Fruit fly (Drosophila melanogaster) whole organism, prepupa: Measurements from ENCODE around the gene mamo.

Experiments
- Blimp-1 ChIP-seq: fragments of 200-800 bp; sonication (Bioruptor generic); optimal IDR thresholded peaks from 3 replicates; lab custom pipeline; 2017; ENCODE audit warnings: missing biosample characterization, missing genetic modification characterization, mild to moderate bottlenecking, moderate library complexity, missing genetic modification reagents
- CG10631 ChIP-seq: fragments of 200-800 bp; sonication (Bioruptor generic); optimal IDR thresholded peaks from 2 replicates; lab custom pipeline; 2016; ENCODE audit warnings: missing biosample characterization, missing genetic modification characterization
- CG10669 ChIP-seq: fragments of 200-800 bp; sonication (Bioruptor generic); optimal IDR thresholded peaks from 3 replicates; lab custom pipeline; 2018; ENCODE audit warnings: missing biosample characterization, mild to moderate bottlenecking, missing genetic modification characterization, moderate library complexity
- CG11294 ChIP-seq: fragments of 200-800 bp; sonication (Bioruptor generic); IDR thresholded peaks from 2 replicates; pipeline ENCODE4 v1.3.6; 2022; ENCODE audit warnings: missing biosample characterization, missing genetic modification characterization
- CG11762 ChIP-seq: fragments of 200-800 bp; sonication (Bioruptor generic); optimal IDR thresholded peaks from 3 replicates; lab custom pipeline; 2016; ENCODE audit warnings: missing biosample characterization, missing genetic modification characterization; ENCODE audit not compliant: insufficient read depth
- CG11902 ChIP-seq: fragments of 200-800 bp; sonication (Bioruptor generic); optimal IDR thresholded peaks from 3 replicates; lab custom pipeline; 2016; ENCODE audit warnings: missing biosample characterization, missing genetic modification characterization
- CG15336 ChIP-seq: fragments of 200-800 bp; sonication (Bioruptor generic); IDR thresholded peaks from 2 replicates; pipeline ENCODE4 v1.3.6; 2022; ENCODE audit warnings: missing biosample characterization, missing genetic modification characterization
- CG1621 ChIP-seq: fragments of 200-800 bp; sonication (Bioruptor generic); optimal IDR thresholded peaks from 3 replicates; lab custom pipeline; 2018; ENCODE audit warnings: missing biosample characterization, mild to moderate bottlenecking, missing genetic modification characterization
- CG16779 ChIP-seq: fragments of 200-800 bp; sonication (Bioruptor generic); optimal IDR thresholded peaks from 3 replicates; lab custom pipeline; 2017; ENCODE audit warnings: missing biosample characterization, mild to moderate bottlenecking, missing genetic modification characterization
- CG3032 ChIP-seq: fragments of 200-800 bp; optimal IDR thresholded peaks from 2 replicates; lab custom pipeline; 2019; ENCODE audit warnings: missing biosample characterization, mild to moderate bottlenecking, missing genetic modification characterization, moderate library complexity
- CG3919 ChIP-seq: fragments of 200-800 bp; sonication (Bioruptor generic); optimal IDR thresholded peaks from 3 replicates; lab custom pipeline; 2016; ENCODE audit warnings: missing biosample characterization, missing genetic modification characterization
- CG4318 ChIP-seq: fragments of 200-800 bp; sonication (Bioruptor generic); optimal IDR thresholded peaks from 3 replicates; lab custom pipeline; 2017; ENCODE audit warnings: missing biosample characterization, mild to moderate bottlenecking, missing genetic modification characterization
- CG6163 ChIP-seq: fragments of 200-800 bp; sonication (Bioruptor generic); IDR thresholded peaks from 3 replicates; pipeline ENCODE4 v1.3.6; 2022; ENCODE audit warnings: missing biosample characterization, missing genetic modification characterization
- CG6276 ChIP-seq: fragments of 200-800 bp; sonication (Bioruptor generic); optimal IDR thresholded peaks from 2 replicates; lab custom pipeline; 2017; ENCODE audit warnings: missing biosample characterization, mild to moderate bottlenecking, missing genetic modification characterization
- CG6792 ChIP-seq: fragments of 200-800 bp; sonication (Bioruptor generic); optimal IDR thresholded peaks from 3 replicates; lab custom pipeline; 2016; ENCODE audit warnings: missing biosample characterization, missing genetic modification characterization
- CG6808 ChIP-seq: fragments of 200-800 bp; sonication (Bioruptor generic); optimal IDR thresholded peaks from 3 replicates; lab custom pipeline; 2017; ENCODE audit warnings: missing biosample characterization, missing genetic modification characterization, mild to moderate bottlenecking, moderate library complexity, missing genetic modification reagents
- CG6854 ChIP-seq: fragments of 200-800 bp; sonication (Bioruptor generic); optimal IDR thresholded peaks from 2 replicates; lab custom pipeline; 2017; ENCODE audit warnings: missing biosample characterization, mild to moderate bottlenecking, missing genetic modification characterization
- CG7368 ChIP-seq: fragments of 200-800 bp; sonication (Bioruptor generic); optimal IDR thresholded peaks from 3 replicates; lab custom pipeline; 2016; ENCODE audit warnings: missing biosample characterization, missing genetic modification characterization
- CG8119 ChIP-seq: fragments of 200-800 bp; sonication (Bioruptor generic); IDR thresholded peaks from 3 replicates; pipeline ENCODE4 v1.3.6; 2022; ENCODE audit warnings: missing biosample characterization, missing genetic modification characterization
- CG8319 ChIP-seq: fragments of 200-800 bp; sonication (Bioruptor generic); optimal IDR thresholded peaks from 3 replicates; lab custom pipeline; 2016; ENCODE audit warnings: missing biosample characterization, missing genetic modification characterization
- CG9139 ChIP-seq: fragments of 200-800 bp; sonication (Bioruptor generic); optimal IDR thresholded peaks from 3 replicates; lab custom pipeline; 2017; ENCODE audit warnings: missing biosample characterization, mild to moderate bottlenecking, missing genetic modification characterization
- Eip75B ChIP-seq: fragments of 200-800 bp; sonication (Bioruptor generic); optimal IDR thresholded peaks from 3 replicates; lab custom pipeline; 2016; ENCODE audit warnings: missing biosample characterization, missing genetic modification characterization
- Eip93F ChIP-seq: fragments of 200-800 bp; sonication (Bioruptor generic); optimal IDR thresholded peaks from 2 replicates; lab custom pipeline; 2016; ENCODE audit warnings: missing biosample characterization, mild to moderate bottlenecking, missing genetic modification characterization
- Ets21C ChIP-seq: fragments of 200-800 bp; sonication (Bioruptor generic); optimal IDR thresholded peaks from 3 replicates; lab custom pipeline; 2016; ENCODE audit warnings: missing biosample characterization, missing genetic modification characterization
- Ets96B ChIP-seq: fragments of 200-800 bp; optimal IDR thresholded peaks from 2 replicates; lab custom pipeline; 2019; ENCODE audit warnings: missing biosample characterization, mild to moderate bottlenecking, missing genetic modification characterization, moderate library complexity
- Gug ChIP-seq: fragments of 200-800 bp; sonication (Bioruptor generic); IDR thresholded peaks from 2 replicates; pipeline ENCODE4 v1.3.6; 2022; ENCODE audit warnings: missing biosample characterization, missing genetic modification characterization
- Hr4 ChIP-seq: fragments of 200-800 bp; sonication (Bioruptor generic); optimal IDR thresholded peaks from 3 replicates; lab custom pipeline; 2016; ENCODE audit warnings: missing biosample characterization, missing genetic modification characterization
- Lpt ChIP-seq: fragments of 200-800 bp; sonication (Bioruptor generic); optimal IDR thresholded peaks from 3 replicates; lab custom pipeline; 2016; ENCODE audit warnings: missing biosample characterization, missing genetic modification characterization
- Met ChIP-seq: fragments of 200-800 bp; sonication (Bioruptor generic); optimal IDR thresholded peaks from 3 replicates; lab custom pipeline; 2016; ENCODE audit warnings: missing biosample characterization, missing genetic modification characterization
- Smox ChIP-seq: fragments of 200-800 bp; sonication (Bioruptor generic); optimal IDR thresholded peaks from 3 replicates; lab custom pipeline; 2016; ENCODE audit warnings: missing biosample characterization, missing genetic modification characterization
- Sox102F ChIP-seq: fragments of 200-800 bp; sonication (Bioruptor generic); optimal IDR thresholded peaks from 2 replicates; lab custom pipeline; 2016; ENCODE audit warnings: missing biosample characterization, mild to moderate bottlenecking, missing genetic modification characterization
- Sox14 ChIP-seq: fragments of 200-800 bp; sonication (Bioruptor generic); optimal IDR thresholded peaks from 3 replicates; lab custom pipeline; 2016; ENCODE audit warnings: missing biosample characterization, missing genetic modification characterization
- Sox15 ChIP-seq: fragments of 200-800 bp; sonication (Bioruptor generic); optimal IDR thresholded peaks from 3 replicates; lab custom pipeline; 2016; ENCODE audit warnings: missing biosample characterization, missing genetic modification characterization
- achi ChIP-seq: fragments of 200-800 bp; sonication (Bioruptor generic); optimal IDR thresholded peaks from 3 replicates; lab custom pipeline; 2016; ENCODE audit warnings: missing biosample characterization, missing genetic modification characterization
- acj6 ChIP-seq: fragments of 200-800 bp; sonication (Bioruptor generic); optimal IDR thresholded peaks from 3 replicates; lab custom pipeline; 2016; ENCODE audit warnings: missing biosample characterization, missing genetic modification characterization
- dac ChIP-seq: fragments of 200-800 bp; sonication (Bioruptor generic); optimal IDR thresholded peaks from 2 replicates; lab custom pipeline; 2017; ENCODE audit warnings: missing biosample characterization, mild to moderate bottlenecking, missing genetic modification characterization
- dsx ChIP-seq: fragments of 200-800 bp; optimal IDR thresholded peaks from 3 replicates; lab custom pipeline; 2019; ENCODE audit warnings: missing biosample characterization, mild to moderate bottlenecking, missing genetic modification characterization, moderate library complexity; ENCODE audit not compliant: poor library complexity, severe bottlenecking
- eg ChIP-seq: fragments of 200-800 bp; sonication (Bioruptor generic); IDR thresholded peaks from 3 replicates; pipeline ENCODE4 v1.3.6; 2022; ENCODE audit warnings: missing biosample characterization, missing genetic modification characterization
- fd59A ChIP-seq: fragments of 200-800 bp; sonication (Bioruptor generic); optimal IDR thresholded peaks from 2 replicates; lab custom pipeline; 2017; ENCODE audit warnings: missing biosample characterization, mild to moderate bottlenecking, missing genetic modification characterization, missing genetic modification reagents
- fd85E ChIP-seq: fragments of 200-800 bp; sonication (Bioruptor generic); optimal IDR thresholded peaks from 3 replicates; lab custom pipeline; 2016; ENCODE audit warnings: missing biosample characterization, missing genetic modification characterization
- fkh ChIP-seq: fragments of 200-800 bp; sonication (Bioruptor generic); optimal IDR thresholded peaks from 3 replicates; lab custom pipeline; 2017; ENCODE audit warnings: missing biosample characterization, mild to moderate bottlenecking, missing genetic modification characterization, moderate library complexity
- lz ChIP-seq: fragments of 200-800 bp; sonication (Bioruptor generic); optimal IDR thresholded peaks from 3 replicates; lab custom pipeline; 2016; ENCODE audit warnings: missing biosample characterization, missing genetic modification characterization
- net ChIP-seq: fragments of 200-800 bp; sonication (Bioruptor generic); optimal IDR thresholded peaks from 3 replicates; lab custom pipeline; 2016; ENCODE audit warnings: missing biosample characterization, missing genetic modification characterization
- pdm3 ChIP-seq: fragments of 200-800 bp; sonication (Bioruptor generic); optimal IDR thresholded peaks from 3 replicates; lab custom pipeline; 2016; ENCODE audit warnings: missing biosample characterization, missing genetic modification characterization
- salr ChIP-seq, 2 experiments: fragments of 200-800 bp; sonication (Bioruptor generic); optimal IDR thresholded peaks; 3 replicates each; lab custom pipeline; 2016 to 2018; ENCODE audit warnings: missing biosample characterization in 2 of 2, missing genetic modification characterization in 2 of 2, mild to moderate bottlenecking in 1 of 2
- spab ChIP-seq: fragments of 200-800 bp; sonication (Bioruptor generic); optimal IDR thresholded peaks from 2 replicates; lab custom pipeline; 2017; ENCODE audit warnings: missing biosample characterization, mild to moderate bottlenecking, missing genetic modification characterization, missing genetic modification reagents
- ss ChIP-seq, 2 experiments: fragments of 200-800 bp; sonication (Bioruptor generic); optimal IDR thresholded peaks; 2 replicates in 1 of 2; 3 replicates in 1 of 2; lab custom pipeline; 2017 to 2018; ENCODE audit warnings: mild to moderate bottlenecking in 2 of 2, missing biosample characterization in 2 of 2, missing genetic modification characterization in 2 of 2, moderate library complexity in 1 of 2
- svp ChIP-seq: fragments of 200-800 bp; sonication (Bioruptor generic); peaks from one replicate; lab custom pipeline; 2016; ENCODE audit warnings: missing biosample characterization, missing genetic modification characterization
- topi ChIP-seq: fragments of 200-800 bp; sonication (Bioruptor generic); optimal IDR thresholded peaks from 3 replicates; lab custom pipeline; 2016; ENCODE audit warnings: missing biosample characterization, missing genetic modification characterization

mamo gene

dm6 chrX:13838892-13839291 is 151.4 kb downstream of the mamo start (continued):
- TF ChIP-seq CG6854 (GFP tag; lab: Kevin White, UChicago) (peak; percentile 45), net (GFP tag; lab: Kevin White, UChicago) (peak; percentile 93), Gug (GFP tag; lab: Robert Waterston, UW) (peak; percentile 93), acj6 (GFP tag; lab: Kevin White, UChicago) (peak; percentile 87), lz (GFP tag; lab: Kevin White, UChicago) (peak; percentile 89), salr (GFP tag; optimal IDR thresholded peaks at IDR 0.05; lab: Kevin White, UChicago) (peak; percentile 74 to 80), Ets96B (peak; percentile 77), CG11294 (peak; percentile 85), Met (GFP tag; lab: Kevin White, UChicago) (peak; percentile 92), CG10631 (GFP tag; lab: Kevin White, UChicago) (peak; percentile 84), Eip75B (peak; percentile 90), achi (peak; percentile 88), CG7368 (peak; percentile 76), CG11762 (GFP tag; lab: Kevin White, UChicago) (peak; percentile 88), CG16779 (tag; lab: Kevin White, UChicago) (peak; percentile 73), Blimp-1 (peak; percentile 49), CG3919 (peak; percentile 91), CG11902 (GFP tag; lab: Kevin White, UChicago) (peak; percentile 79), Sox102F (GFP tag; lab: Kevin White, UChicago) (peak; percentile 85), CG9139 (GFP tag; lab: Kevin White, UChicago) (peak; percentile 77), Eip93F (GFP tag; lab: Kevin White, UChicago) (peak; percentile 45), Hr4 (GFP tag; lab: Kevin White, UChicago) (peak; percentile 98), CG6163 (peak; percentile 94), CG6276 (GFP tag; lab: Kevin White, UChicago) (peak; percentile 94), CG8119 (GFP tag; lab: Robert Waterston, UW) (peak; percentile 96), dac (peak; percentile 93), Sox14 (GFP tag; lab: Kevin White, UChicago) (peak; percentile 89), Smox (peak; percentile 85), pdm3 (peak; percentile 93), CG3032 (tag; lab: Kevin White, UChicago) (peak; percentile 64), CG8319 (GFP tag; lab: Kevin White, UChicago) (peak; percentile 76), CG6792 (peak; percentile 89), CG1621 (tag; lab: Kevin White, UChicago) (peak; percentile 78), ss (GFP tag; optimal IDR thresholded peaks at IDR 0.05; lab: Kevin White, UChicago) (peak; percentile 63 to 85), fd85E (GFP tag; lab: Kevin White, UChicago) (peak; percentile 66), Lpt (peak; percentile 95), CG6808 (GFP tag; lab: Kevin White, UChicago) (peak; percentile 78), dsx (peak; percentile 59)

dm6 chrX:13838255-13838654 is 152.1 kb downstream of the mamo start:
- TF ChIP-seq fkh (GFP tag; lab: Kevin White, UChicago) (no peak), topi (no peak), Sox102F (GFP tag; lab: Kevin White, UChicago) (no peak), Eip75B (no peak), Sox15 (GFP tag; lab: Kevin White, UChicago) (no peak), CG7368 (no peak), eg (GFP tag; lab: Robert Waterston, UW) (peak; percentile 81), CG4318 (GFP tag; lab: Kevin White, UChicago) (peak; percentile 46), CG11762 (GFP tag; lab: Kevin White, UChicago) (no peak), svp (GFP tag; lab: Kevin White, UChicago) (no peak), Eip93F (GFP tag; lab: Kevin White, UChicago) (no peak), CG6163 (peak; percentile 61; the same call in 2 of the 3 replicates), ss (GFP tag; optimal IDR thresholded peaks at IDR 0.05; lab: Kevin White, UChicago) (peak in 1 of 2 experiments; percentile 2), Met (GFP tag; lab: Kevin White, UChicago) (no peak), CG6792 (no peak), acj6 (GFP tag; lab: Kevin White, UChicago) (no peak), pdm3 (no peak), CG10669 (GFP tag; lab: Kevin White, UChicago) (no peak), fd59A (GFP tag; lab: Kevin White, UChicago) (no peak), Hr4 (GFP tag; lab: Kevin White, UChicago) (no peak), Ets21C (GFP tag; lab: Kevin White, UChicago) (no peak), CG1621 (tag; lab: Kevin White, UChicago) (no peak), dsx (peak; percentile 61), CG15336 (GFP tag; lab: Robert Waterston, UW) (peak; percentile 64; the same call in 1 of the 2 replicates), spab (GFP tag; lab: Kevin White, UChicago) (no peak), Gug (GFP tag; lab: Robert Waterston, UW) (no peak)
